Fruit fly (Drosophila melanogaster) whole organism, embryonic: ENCODE results near the gene Tpr2.
A peak's percentile ranks its signal among the peaks of the same experiment; 100 is the strongest.

Experiments used
- CG10147 ChIP-seq: fragments of 200-800 bp; sonication (Bioruptor generic); optimal IDR thresholded peaks from 2 replicates; lab custom pipeline; 2019; ENCODE audit warnings: missing biosample characterization, mild to moderate bottlenecking, missing genetic modification characterization, moderate library complexity
- CG10543 ChIP-seq: fragments of 200-800 bp; sonication (Bioruptor generic); optimal IDR thresholded peaks from 3 replicates; lab custom pipeline; 2017; ENCODE audit warnings: missing biosample characterization, mild to moderate bottlenecking, missing genetic modification characterization, moderate library complexity
- CG10959 ChIP-seq: fragments of 200-800 bp; sonication (Bioruptor generic); IDR thresholded peaks from 2 replicates; pipeline ENCODE4 v1.3.6; 2022; ENCODE audit warnings: missing biosample characterization, missing genetic modification characterization
- CG10979 ChIP-seq: fragments of 200-800 bp; sonication (Bioruptor generic); optimal IDR thresholded peaks from 2 replicates; lab custom pipeline; 2018; ENCODE audit warnings: missing biosample characterization, mild to moderate bottlenecking, missing genetic modification characterization, moderate library complexity
- CG1233 ChIP-seq: fragments of 200-800 bp; sonication (Bioruptor generic); optimal IDR thresholded peaks from 4 replicates; lab custom pipeline; 2018; ENCODE audit warnings: missing biosample characterization, mild to moderate bottlenecking, missing genetic modification characterization
- CG12391 ChIP-seq: fragments of 200-800 bp; sonication (Bioruptor generic); optimal IDR thresholded peaks from 3 replicates; lab custom pipeline; 2018; ENCODE audit warnings: missing biosample characterization, mild to moderate bottlenecking, missing genetic modification characterization, moderate library complexity
- CG1602 ChIP-seq: fragments of 200-800 bp; sonication (Bioruptor generic); optimal IDR thresholded peaks from 3 replicates; lab custom pipeline; 2016; ENCODE audit warnings: missing biosample characterization, missing genetic modification characterization
- CG17829 ChIP-seq: fragments of 200-800 bp; optimal IDR thresholded peaks from 2 replicates; lab custom pipeline; 2019; ENCODE audit warnings: missing biosample characterization, mild to moderate bottlenecking, missing genetic modification characterization, moderate library complexity
- CG18476 ChIP-seq: fragments of 200-800 bp; sonication (Bioruptor generic); optimal IDR thresholded peaks from 2 replicates; lab custom pipeline; 2016; ENCODE audit warnings: missing biosample characterization, mild to moderate bottlenecking, missing genetic modification characterization
- CG2116 ChIP-seq: fragments of 200-800 bp; sonication (Bioruptor generic); optimal IDR thresholded peaks from 3 replicates; lab custom pipeline; 2018; ENCODE audit warnings: missing biosample characterization, mild to moderate bottlenecking, missing genetic modification characterization
- CG2129 ChIP-seq: fragments of 200-800 bp; sonication (Bioruptor generic); IDR thresholded peaks from 2 replicates; pipeline ENCODE4 v1.3.6; 2022; ENCODE audit warnings: missing biosample characterization, missing genetic modification characterization; ENCODE audit not compliant: partially characterized antibody
- CG2678 ChIP-seq: fragments of 200-800 bp; sonication (Bioruptor generic); optimal IDR thresholded peaks from 3 replicates; lab custom pipeline; 2019; ENCODE audit warnings: missing biosample characterization, mild to moderate bottlenecking, missing genetic modification characterization, moderate library complexity
- CG2875 ChIP-seq: fragments of 200-800 bp; sonication (Bioruptor generic); optimal IDR thresholded peaks from 2 replicates; lab custom pipeline; 2017; ENCODE audit warnings: missing biosample characterization, mild to moderate bottlenecking, missing genetic modification characterization, missing genetic modification reagents
- CG3065 ChIP-seq: fragments of 200-800 bp; sonication (Bioruptor generic); optimal IDR thresholded peaks from 2 replicates; lab custom pipeline; 2016; ENCODE audit warnings: missing biosample characterization, missing genetic modification characterization
- CG31388 ChIP-seq: fragments of 200-800 bp; sonication (Bioruptor generic); optimal IDR thresholded peaks from 2 replicates; lab custom pipeline; 2016; ENCODE audit warnings: missing biosample characterization, missing genetic modification characterization
- CG3163 ChIP-seq: fragments of 200-800 bp; sonication (Bioruptor generic); optimal IDR thresholded peaks from 3 replicates; lab custom pipeline; 2016; ENCODE audit warnings: missing biosample characterization, missing genetic modification characterization
- CG33213 ChIP-seq: fragments of 200-800 bp; sonication (Bioruptor generic); optimal IDR thresholded peaks from 3 replicates; lab custom pipeline; 2016; ENCODE audit warnings: missing biosample characterization, missing genetic modification characterization
- CG4328 ChIP-seq: fragments of 200-800 bp; sonication (Bioruptor generic); optimal IDR thresholded peaks from 3 replicates; lab custom pipeline; 2017; ENCODE audit warnings: missing biosample characterization, missing genetic modification reagents, missing genetic modification characterization
- CG4617 ChIP-seq: fragments of 200-800 bp; sonication (Bioruptor generic); optimal IDR thresholded peaks from 3 replicates; lab custom pipeline; 2016; ENCODE audit warnings: missing biosample characterization, missing genetic modification characterization, borderline replicate concordance
- CG4707 ChIP-seq: fragments of 200-800 bp; sonication (Bioruptor generic); optimal IDR thresholded peaks from 2 replicates; lab custom pipeline; 2018; ENCODE audit warnings: missing biosample characterization, mild to moderate bottlenecking, missing genetic modification characterization, moderate library complexity
- CG5245 ChIP-seq: fragments of 200-800 bp; sonication (Bioruptor generic); optimal IDR thresholded peaks from 3 replicates; lab custom pipeline; 2016; ENCODE audit warnings: missing biosample characterization, missing genetic modification characterization
- CG6175 ChIP-seq: fragments of 200-800 bp; sonication (Bioruptor generic); IDR thresholded peaks from 3 replicates; pipeline ENCODE4 v1.3.6; 2022; ENCODE audit warnings: missing biosample characterization, missing genetic modification characterization
- CG7928 ChIP-seq: fragments of 200-800 bp; sonication (Bioruptor generic); optimal IDR thresholded peaks from 2 replicates; lab custom pipeline; 2017; ENCODE audit warnings: missing biosample characterization, mild to moderate bottlenecking, missing genetic modification characterization
- CG9437 ChIP-seq: fragments of 200-800 bp; sonication (Bioruptor generic); optimal IDR thresholded peaks from 2 replicates; lab custom pipeline; 2018; ENCODE audit warnings: missing biosample characterization, mild to moderate bottlenecking, missing genetic modification characterization
- CoRest ChIP-seq: fragments of 200-800 bp; sonication (Bioruptor generic); optimal IDR thresholded peaks from 3 replicates; lab custom pipeline; 2018; ENCODE audit warnings: missing biosample characterization, mild to moderate bottlenecking, missing genetic modification characterization, moderate library complexity
- Doc2 ChIP-seq: fragments of 200-800 bp; sonication (Bioruptor generic); IDR thresholded peaks from 2 replicates; pipeline ENCODE4 v1.3.6; 2022; ENCODE audit warnings: missing biosample characterization, missing genetic modification characterization
- E2f2 ChIP-seq: fragments of 200-800 bp; sonication (Bioruptor generic); IDR thresholded peaks from 2 replicates; pipeline ENCODE4 v1.3.6; 2022; ENCODE audit warnings: missing biosample characterization, missing genetic modification characterization
- Lhr ChIP-seq: fragments of 200-800 bp; sonication (Bioruptor generic); optimal IDR thresholded peaks from 3 replicates; lab custom pipeline; 2017; ENCODE audit warnings: mild to moderate bottlenecking, missing biosample characterization, missing genetic modification reagents, missing genetic modification characterization
- Oaz ChIP-seq: fragments of 200-800 bp; sonication (Bioruptor generic); IDR thresholded peaks from 2 replicates; pipeline ENCODE4 v1.3.6; 2022; ENCODE audit warnings: missing biosample characterization, missing genetic modification characterization
- Ssrp ChIP-seq: fragments of 200-800 bp; sonication (Bioruptor generic); optimal IDR thresholded peaks from 2 replicates; lab custom pipeline; 2018; ENCODE audit warnings: missing biosample characterization, mild to moderate bottlenecking, missing genetic modification characterization, moderate library complexity
- Trl ChIP-seq, 3 experiments: fragments of >200 bp in 2 of 3; fragments of 200-800 bp in 1 of 3; sonication (Bioruptor generic) in 1 of 3; optimal IDR thresholded peaks; 2 replicates in 1 of 3; 3 replicates in 2 of 3; lab custom pipeline; 2016 to 2017; ENCODE audit warnings: missing biosample characterization in 1 of 3, missing genetic modification characterization in 1 of 3
- br ChIP-seq: fragments of >200 bp; optimal IDR thresholded peaks from 2 replicates; lab custom pipeline; 2017
- caup ChIP-seq: fragments of 200-800 bp; sonication (Bioruptor generic); optimal IDR thresholded peaks from 3 replicates; lab custom pipeline; 2017; ENCODE audit warnings: missing biosample characterization, mild to moderate bottlenecking, missing genetic modification characterization, moderate library complexity; ENCODE audit not compliant: severe bottlenecking
- chn ChIP-seq: fragments of 200-800 bp; sonication (Bioruptor generic); optimal IDR thresholded peaks from 2 replicates; lab custom pipeline; 2016; ENCODE audit warnings: missing biosample characterization, missing genetic modification characterization
- dan ChIP-seq: fragments of 200-800 bp; sonication (Bioruptor generic); IDR thresholded peaks from 2 replicates; pipeline ENCODE4 v1.3.6; 2022; ENCODE audit warnings: missing biosample characterization, missing genetic modification characterization
- gce ChIP-seq: fragments of 200-800 bp; sonication (Bioruptor generic); IDR thresholded peaks from 3 replicates; pipeline ENCODE4 v1.3.6; 2022; ENCODE audit warnings: missing biosample characterization, missing genetic modification characterization
- kay ChIP-seq: fragments of 200-800 bp; sonication (Bioruptor generic); optimal IDR thresholded peaks from 2 replicates; lab custom pipeline; 2016; ENCODE audit warnings: missing biosample characterization, missing genetic modification characterization
- lov ChIP-seq, 2 experiments: fragments of 200-800 bp in 1 of 2; fragments of >200 bp in 1 of 2; sonication (Bioruptor generic) in 1 of 2; IDR thresholded peaks in 1 of 2; optimal IDR thresholded peaks in 1 of 2; 2 replicates in 1 of 2; 3 replicates in 1 of 2; pipeline versions ENCODE4 v1.3.6 to Lab custom; 2017 to 2022; ENCODE audit warnings: missing biosample characterization in 1 of 2, missing genetic modification characterization in 1 of 2
- p53 ChIP-seq: fragments of 200-800 bp; sonication (Bioruptor generic); optimal IDR thresholded peaks from 2 replicates; lab custom pipeline; 2016; ENCODE audit warnings: missing biosample characterization, missing genetic modification characterization
- peb ChIP-seq: fragments of 200-800 bp; sonication (Bioruptor generic); IDR thresholded peaks from 2 replicates; pipeline ENCODE4 v1.3.6; 2022; ENCODE audit warnings: missing biosample characterization, missing genetic modification characterization
- pnt ChIP-seq: fragments of 200-800 bp; sonication (Bioruptor generic); optimal IDR thresholded peaks from 3 replicates; lab custom pipeline; 2016; ENCODE audit warnings: missing biosample characterization, missing genetic modification characterization
- prd ChIP-seq, 3 experiments: fragments of >200 bp in 2 of 3; fragments of 200-800 bp in 1 of 3; sonication (Bioruptor generic) in 1 of 3; optimal IDR thresholded peaks in 2 of 3; IDR thresholded peaks in 1 of 3; 2 replicates in 2 of 3; 3 replicates in 1 of 3; pipeline versions ENCODE4 v1.3.6 to Lab custom; 2017 to 2022; ENCODE audit warnings: missing biosample characterization in 1 of 3, missing genetic modification characterization in 1 of 3
- repo ChIP-seq: fragments of 200-800 bp; sonication (Bioruptor generic); optimal IDR thresholded peaks from 2 replicates; lab custom pipeline; 2016; ENCODE audit warnings: missing biosample characterization, missing genetic modification characterization
- slou ChIP-seq: fragments of 200-800 bp; sonication (Bioruptor generic); optimal IDR thresholded peaks from 3 replicates; lab custom pipeline; 2016; ENCODE audit warnings: missing biosample characterization, missing genetic modification characterization
- ssp ChIP-seq: fragments of 200-800 bp; sonication (Bioruptor generic); IDR thresholded peaks from 2 replicates; pipeline ENCODE4 v1.3.6; 2022; ENCODE audit warnings: missing biosample characterization, missing genetic modification characterization
- tll ChIP-seq, 2 experiments: fragments of 200-800 bp in 1 of 2; fragments of >200 bp in 1 of 2; sonication (Bioruptor generic) in 1 of 2; optimal IDR thresholded peaks; 2 replicates each; lab custom pipeline; 2017 to 2019; ENCODE audit warnings: missing biosample characterization in 2 of 2, missing genetic modification characterization in 2 of 2, mild to moderate bottlenecking in 1 of 2, moderate library complexity in 1 of 2
- usp ChIP-seq: fragments of >200 bp; optimal IDR thresholded peaks from 2 replicates; lab custom pipeline; 2017; ENCODE audit warnings: missing biosample characterization, missing genetic modification characterization

Gene Tpr2

dm6 chr2L:16532702-16533385 is 41.5 kb downstream of the Tpr2 start, which contains the start of gene CG5953 (continued):
- no peak for TF ChIP-seq prd (optimal IDR thresholded peaks at IDR 0.05; lab: Kevin White, UChicago)
- TF ChIP-seq prd (GFP tag; IDR thresholded peaks at IDR 0.05; lab: Robert Waterston, UW) = peak; percentile 98
- peak; percentile 98 for TF ChIP-seq CG10979 (tag; lab: Kevin White, UChicago)
- TF ChIP-seq CG10543 (GFP tag; lab: Kevin White, UChicago) = peak; percentile 94
- peak; percentile 93 for TF ChIP-seq chn (GFP tag; lab: Kevin White, UChicago)
- TF ChIP-seq CG2678 (tag; lab: Kevin White, UChicago) = peak; percentile 98
- peak; percentile 91 for TF ChIP-seq Oaz
- peak; percentile 84 for TF ChIP-seq CG31388
- peak; percentile 95 for TF ChIP-seq caup
- TF ChIP-seq CG7928 (GFP tag; lab: Kevin White, UChicago) = peak; percentile 75
- peak; percentile 96 for TF ChIP-seq CG17829
- TF ChIP-seq CG2116 = peak; percentile 80
- TF ChIP-seq p53 (GFP tag; lab: Kevin White, UChicago) = peak; percentile 45
- peak in 1 of 2 experiments; percentile 24 for TF ChIP-seq tll (GFP tag; optimal IDR thresholded peaks at IDR 0.05; lab: Kevin White, UChicago)
- peak; percentile 92 for TF ChIP-seq CG1602
- peak; percentile 95 for TF ChIP-seq peb
- peak; percentile 85; the same call in 2 of the 3 replicates for TF ChIP-seq gce
- peak; percentile 89 for TF ChIP-seq pnt (GFP tag; lab: Kevin White, UChicago)
- peak; percentile 97 to 99 for TF ChIP-seq Trl (optimal IDR thresholded peaks at IDR 0.05; lab: Kevin White, UChicago)
- TF ChIP-seq Trl (GFP tag; optimal IDR thresholded peaks at IDR 0.05; lab: Kevin White, UChicago) = peak; percentile 79
- peak; percentile 96 for TF ChIP-seq Ssrp (tag; lab: Kevin White, UChicago)
- peak; percentile 84 for TF ChIP-seq CG4707
- TF ChIP-seq CG3065 (GFP tag; lab: Kevin White, UChicago) = peak; percentile 77
- TF ChIP-seq CG2875 (GFP tag; lab: Kevin White, UChicago) = peak; percentile 94
- peak; percentile 77 for TF ChIP-seq Doc2 (GFP tag; lab: Robert Waterston, UW)
- peak; percentile 90 for TF ChIP-seq CG5245 (GFP tag; lab: Kevin White, UChicago)
- peak; percentile 86 for TF ChIP-seq CG9437 (GFP tag; lab: Kevin White, UChicago)
- TF ChIP-seq lov (optimal IDR thresholded peaks at IDR 0.05; lab: Kevin White, UChicago) = no peak
- peak; percentile 89; the same call in 2 of the 3 replicates for TF ChIP-seq lov (GFP tag; IDR thresholded peaks at IDR 0.05; lab: Robert Waterston, UW)
- peak; percentile 94 for TF ChIP-seq kay (GFP tag; lab: Kevin White, UChicago)
- TF ChIP-seq usp (GFP tag; lab: Kevin White, UChicago) = no peak
- TF ChIP-seq repo (GFP tag; lab: Kevin White, UChicago) = peak; percentile 85
- no peak for TF ChIP-seq CG2129 (GFP tag; lab: Robert Waterston, UW)
- TF ChIP-seq dan (GFP tag; lab: Robert Waterston, UW) = peak; percentile 82; the same call in 1 of the 2 replicates
- peak; percentile 84 for TF ChIP-seq CG4617 (GFP tag; lab: Kevin White, UChicago)
- TF ChIP-seq slou (GFP tag; lab: Kevin White, UChicago) = peak; percentile 90
- TF ChIP-seq br (lab: Kevin White, UChicago) = no peak
- TF ChIP-seq CG6175 (GFP tag; lab: Robert Waterston, UW) = peak; percentile 87
- peak; percentile 95 for TF ChIP-seq CG4328
- peak; percentile 94 for TF ChIP-seq CG1233 (GFP tag; lab: Kevin White, UChicago)
- peak; percentile 98 for TF ChIP-seq CG3163 (GFP tag; lab: Kevin White, UChicago)
- TF ChIP-seq CG10959 (GFP tag; lab: Robert Waterston, UW) = peak; percentile 91
- peak; percentile 97 for TF ChIP-seq CG10147 (GFP tag; lab: Kevin White, UChicago)
- TF ChIP-seq ssp = peak; percentile 88
- TF ChIP-seq CG18476 = peak; percentile 90
- peak; percentile 90 for TF ChIP-seq Lhr (GFP tag; lab: Kevin White, UChicago)
- peak; percentile 81 for TF ChIP-seq CG33213 (GFP tag; lab: Kevin White, UChicago)
- peak; percentile 97 for TF ChIP-seq CoRest (tag; lab: Kevin White, UChicago)
- peak; percentile 98 for TF ChIP-seq CG12391
- TF ChIP-seq E2f2 (GFP tag; lab: Robert Waterston, UW) = peak; percentile 84
